Fruit fly (Drosophila melanogaster) whole organism, embryonic: ENCODE data around the gene CG32772.

ENCODE experiments used
- Atf-2 ChIP-seq: fragments of 200-800 bp; sonication (Bioruptor generic); optimal IDR thresholded peaks from 2 replicates; lab custom pipeline; 2016; ENCODE audit warnings: missing biosample characterization, missing genetic modification characterization
- Bdp1 ChIP-seq: fragments of 200-800 bp; sonication (Bioruptor generic); optimal IDR thresholded peaks from 3 replicates; lab custom pipeline; 2016; ENCODE audit warnings: missing biosample characterization, missing genetic modification characterization
- CG1024 ChIP-seq: fragments of 200-800 bp; sonication (Bioruptor generic); IDR thresholded peaks from 2 replicates; pipeline ENCODE4 v1.3.6; 2022; ENCODE audit warnings: missing biosample characterization, missing genetic modification characterization
- CG11696 ChIP-seq: fragments of 200-800 bp; sonication (Bioruptor generic); IDR thresholded peaks from 2 replicates; pipeline ENCODE4 v1.3.6; 2022; ENCODE audit warnings: missing biosample characterization, missing genetic modification characterization
- CG12236 ChIP-seq: fragments of 200-800 bp; sonication (Bioruptor generic); optimal IDR thresholded peaks from 2 replicates; lab custom pipeline; 2016; ENCODE audit warnings: missing biosample characterization, missing genetic modification characterization
- CG12744 ChIP-seq: fragments of 200-800 bp; sonication (Bioruptor generic); optimal IDR thresholded peaks from 2 replicates; lab custom pipeline; 2016; ENCODE audit warnings: missing biosample characterization, missing genetic modification characterization
- CG13624 ChIP-seq: fragments of 200-800 bp; sonication (Bioruptor generic); optimal IDR thresholded peaks from 2 replicates; lab custom pipeline; 2016; ENCODE audit warnings: missing biosample characterization, missing genetic modification characterization
- CG14667 ChIP-seq: fragments of 200-800 bp; sonication (Bioruptor generic); IDR thresholded peaks from 2 replicates; pipeline ENCODE4 v1.3.6; 2022; ENCODE audit warnings: missing biosample characterization, missing genetic modification characterization
- CG15696 ChIP-seq: fragments of 200-800 bp; sonication (Bioruptor generic); optimal IDR thresholded peaks from 2 replicates; lab custom pipeline; 2019; ENCODE audit warnings: missing biosample characterization, mild to moderate bottlenecking, missing genetic modification characterization, moderate library complexity
- CG18599 ChIP-seq: fragments of 200-800 bp; sonication (Bioruptor generic); optimal IDR thresholded peaks from 3 replicates; lab custom pipeline; 2017; ENCODE audit warnings: missing biosample characterization, missing genetic modification characterization, mild to moderate bottlenecking, moderate library complexity, missing genetic modification reagents
- CG2202 ChIP-seq: fragments of 200-800 bp; sonication (Bioruptor generic); optimal IDR thresholded peaks from 2 replicates; lab custom pipeline; 2018; ENCODE audit warnings: missing biosample characterization, mild to moderate bottlenecking, missing genetic modification characterization
- CG2875 ChIP-seq: fragments of 200-800 bp; sonication (Bioruptor generic); optimal IDR thresholded peaks from 2 replicates; lab custom pipeline; 2017; ENCODE audit warnings: missing biosample characterization, mild to moderate bottlenecking, missing genetic modification characterization, missing genetic modification reagents
- CG31365 ChIP-seq: fragments of 200-800 bp; sonication (Bioruptor generic); optimal IDR thresholded peaks from 2 replicates; lab custom pipeline; 2018; ENCODE audit warnings: missing biosample characterization, mild to moderate bottlenecking, missing genetic modification characterization
- CG3847 ChIP-seq: fragments of 200-800 bp; sonication (Bioruptor generic); IDR thresholded peaks from 2 replicates; pipeline ENCODE4 v1.3.6; 2022; ENCODE audit warnings: missing biosample characterization, missing genetic modification characterization
- CG4282 ChIP-seq: fragments of 200-800 bp; sonication (Bioruptor generic); optimal IDR thresholded peaks from 2 replicates; lab custom pipeline; 2016; ENCODE audit warnings: missing biosample characterization, missing genetic modification characterization
- CG6854 ChIP-seq: fragments of 200-800 bp; sonication (Bioruptor generic); optimal IDR thresholded peaks from 3 replicates; lab custom pipeline; 2017; ENCODE audit warnings: missing biosample characterization, mild to moderate bottlenecking, missing genetic modification characterization
- CG7839 ChIP-seq: fragments of 200-800 bp; sonication (Bioruptor generic); optimal IDR thresholded peaks from 3 replicates; lab custom pipeline; 2018; ENCODE audit warnings: missing biosample characterization, mild to moderate bottlenecking, missing genetic modification characterization, moderate library complexity
- CG9609 ChIP-seq: fragments of 200-800 bp; sonication (Bioruptor generic); optimal IDR thresholded peaks from 3 replicates; lab custom pipeline; 2016; ENCODE audit warnings: missing biosample characterization, missing genetic modification characterization
- Chrac-16 ChIP-seq: fragments of 200-800 bp; sonication (Bioruptor generic); optimal IDR thresholded peaks from 3 replicates; lab custom pipeline; 2016; ENCODE audit warnings: missing biosample characterization, missing genetic modification characterization
- CoRest ChIP-seq: fragments of 200-800 bp; sonication (Bioruptor generic); optimal IDR thresholded peaks from 3 replicates; lab custom pipeline; 2018; ENCODE audit warnings: missing biosample characterization, mild to moderate bottlenecking, missing genetic modification characterization, moderate library complexity
- D19A ChIP-seq: fragments of 200-800 bp; optimal IDR thresholded peaks from 3 replicates; lab custom pipeline; 2019; ENCODE audit warnings: missing biosample characterization, mild to moderate bottlenecking, missing genetic modification characterization, moderate library complexity
- Deaf1 ChIP-seq: fragments of 200-800 bp; optimal IDR thresholded peaks from 3 replicates; lab custom pipeline; 2019; ENCODE audit warnings: missing biosample characterization, mild to moderate bottlenecking, missing genetic modification characterization, moderate library complexity
- Doc2 ChIP-seq: fragments of 200-800 bp; sonication (Bioruptor generic); IDR thresholded peaks from 2 replicates; pipeline ENCODE4 v1.3.6; 2022; ENCODE audit warnings: missing biosample characterization, missing genetic modification characterization
- Gug ChIP-seq: fragments of 200-800 bp; sonication (Bioruptor generic); IDR thresholded peaks from 4 replicates; pipeline ENCODE4 v1.3.6; 2022; ENCODE audit warnings: missing biosample characterization, missing genetic modification characterization
- H2.0 ChIP-seq: fragments of 200-800 bp; sonication (Bioruptor generic); IDR thresholded peaks from 2 replicates; pipeline ENCODE4 v1.3.6; 2022; ENCODE audit warnings: missing biosample characterization, missing genetic modification characterization
- HLH3B ChIP-seq: fragments of 200-800 bp; sonication (Bioruptor generic); IDR thresholded peaks from 2 replicates; pipeline ENCODE4 v1.3.6; 2022; ENCODE audit warnings: missing biosample characterization, missing genetic modification characterization
- HLH54F ChIP-seq: fragments of 200-800 bp; sonication (Bioruptor generic); optimal IDR thresholded peaks from 3 replicates; lab custom pipeline; 2016; ENCODE audit warnings: missing biosample characterization, missing genetic modification characterization
- Hand ChIP-seq: fragments of 200-800 bp; sonication (Bioruptor generic); optimal IDR thresholded peaks from 2 replicates; lab custom pipeline; 2017; ENCODE audit warnings: mild to moderate bottlenecking, missing biosample characterization, missing genetic modification reagents, missing genetic modification characterization
- Hr3 ChIP-seq: fragments of 200-800 bp; sonication (Bioruptor generic); optimal IDR thresholded peaks from 3 replicates; lab custom pipeline; 2016; ENCODE audit warnings: missing biosample characterization, missing genetic modification characterization
- Lpt ChIP-seq: fragments of >200 bp; optimal IDR thresholded peaks from 2 replicates; lab custom pipeline; 2018; ENCODE audit warnings: missing biosample characterization, missing genetic modification characterization
- MESR4 ChIP-seq: fragments of 200-800 bp; sonication (Bioruptor generic); optimal IDR thresholded peaks from 2 replicates; lab custom pipeline; 2018; ENCODE audit warnings: missing biosample characterization, mild to moderate bottlenecking, missing genetic modification characterization, moderate library complexity
- Nf-YA ChIP-seq: fragments of 200-800 bp; sonication (Bioruptor generic); IDR thresholded peaks from 2 replicates; pipeline ENCODE4 v1.3.6; 2022; ENCODE audit warnings: missing biosample characterization, missing genetic modification characterization
- Rfx ChIP-seq: fragments of 200-800 bp; sonication (Bioruptor generic); IDR thresholded peaks from 2 replicates; pipeline ENCODE4 v1.3.6; 2022; ENCODE audit warnings: missing biosample characterization, missing genetic modification characterization
- aop ChIP-seq: fragments of 200-800 bp; sonication (Bioruptor generic); IDR thresholded peaks from 2 replicates; pipeline ENCODE4 v1.3.6; 2022; ENCODE audit warnings: missing biosample characterization, missing genetic modification characterization
- chif ChIP-seq, 2 experiments: fragments of 200-800 bp; sonication (Bioruptor generic); optimal IDR thresholded peaks; 3 replicates each; lab custom pipeline; 2016; ENCODE audit warnings: missing biosample characterization in 2 of 2, missing genetic modification characterization in 2 of 2
- croc ChIP-seq: fragments of 200-800 bp; sonication (Bioruptor generic); conservative IDR thresholded peaks from 3 replicates; pipeline ENCODE4 v1.3.6; 2022; ENCODE audit warnings: missing biosample characterization, missing genetic modification characterization
- disco-r ChIP-seq: fragments of 200-800 bp; sonication (Bioruptor generic); optimal IDR thresholded peaks from 2 replicates; lab custom pipeline; 2016; ENCODE audit warnings: missing biosample characterization, missing genetic modification characterization
- fd102C ChIP-seq: fragments of 200-800 bp; sonication (Bioruptor generic); optimal IDR thresholded peaks from 2 replicates; lab custom pipeline; 2018; ENCODE audit warnings: missing biosample characterization, mild to moderate bottlenecking, missing genetic modification characterization, moderate library complexity
- fu2 ChIP-seq: fragments of 200-800 bp; sonication (Bioruptor generic); optimal IDR thresholded peaks from 2 replicates; lab custom pipeline; 2016; ENCODE audit warnings: missing biosample characterization, missing genetic modification characterization
- gt ChIP-seq: fragments of 200-800 bp; sonication (Bioruptor generic); IDR thresholded peaks from 2 replicates; pipeline ENCODE4 v1.3.6; 2022; ENCODE audit warnings: missing biosample characterization, missing genetic modification characterization
- kni ChIP-seq: fragments of 200-800 bp; sonication (Bioruptor generic); optimal IDR thresholded peaks from 3 replicates; lab custom pipeline; 2017; ENCODE audit warnings: mild to moderate bottlenecking, missing biosample characterization, missing genetic modification reagents, missing genetic modification characterization
- knrl ChIP-seq: fragments of 200-800 bp; sonication (Bioruptor generic); IDR thresholded peaks from 3 replicates; pipeline ENCODE4 v1.3.6; 2022; ENCODE audit warnings: missing biosample characterization, missing genetic modification characterization; ENCODE audit not compliant: partially characterized antibody
- mam ChIP-seq: fragments of 200-800 bp; sonication (Bioruptor generic); optimal IDR thresholded peaks from 3 replicates; lab custom pipeline; 2016; ENCODE audit warnings: missing biosample characterization, missing genetic modification characterization
- nerfin-1 ChIP-seq: fragments of 200-800 bp; sonication (Bioruptor generic); optimal IDR thresholded peaks from 3 replicates; lab custom pipeline; 2019; ENCODE audit warnings: missing biosample characterization, mild to moderate bottlenecking, missing genetic modification characterization, moderate library complexity
- org-1 ChIP-seq: fragments of 200-800 bp; sonication (Bioruptor generic); optimal IDR thresholded peaks from 2 replicates; lab custom pipeline; 2017; ENCODE audit warnings: missing biosample characterization, missing genetic modification characterization
- pzg ChIP-seq: fragments of 200-800 bp; sonication (Bioruptor generic); optimal IDR thresholded peaks from 3 replicates; lab custom pipeline; 2018; ENCODE audit warnings: missing biosample characterization, mild to moderate bottlenecking, missing genetic modification characterization, moderate library complexity
- row ChIP-seq: fragments of 200-800 bp; sonication (Bioruptor generic); IDR thresholded peaks from 3 replicates; pipeline ENCODE4 v1.3.6; 2022; ENCODE audit warnings: missing biosample characterization, missing genetic modification characterization
- shn ChIP-seq: fragments of 200-800 bp; sonication (Bioruptor generic); optimal IDR thresholded peaks from 3 replicates; lab custom pipeline; 2016; ENCODE audit warnings: missing biosample characterization, missing genetic modification characterization
- sug ChIP-seq: fragments of 200-800 bp; optimal IDR thresholded peaks from 2 replicates; lab custom pipeline; 2019; ENCODE audit warnings: missing biosample characterization, mild to moderate bottlenecking, missing genetic modification characterization, moderate library complexity
- zf30C ChIP-seq: fragments of 200-800 bp; sonication (Bioruptor generic); optimal IDR thresholded peaks from 3 replicates; lab custom pipeline; 2018; ENCODE audit warnings: missing biosample characterization, mild to moderate bottlenecking, missing genetic modification characterization

The CG32772 gene

dm6 chrX:4939788-4940441 is 31.0 kb downstream of the CG32772 start (continued):
- peak; percentile 98 for TF ChIP-seq org-1
- TF ChIP-seq knrl (GFP tag; lab: Robert Waterston, UW), result no peak
- peak; percentile 83 for TF ChIP-seq CG31365 (tag; lab: Kevin White, UChicago)
- peak; percentile 93 for TF ChIP-seq CG9609 (GFP tag; lab: Kevin White, UChicago)
- peak; percentile 88 for TF ChIP-seq HLH54F (GFP tag; lab: Kevin White, UChicago)
- peak; percentile 98 for TF ChIP-seq CG15696 (tag; lab: Kevin White, UChicago)
- peak; percentile 96 for TF ChIP-seq Chrac-16 (GFP tag; lab: Kevin White, UChicago)
- TF ChIP-seq Hr3 (GFP tag; lab: Kevin White, UChicago), result peak; percentile 95
- peak; percentile 85 for TF ChIP-seq CG11696 (GFP tag; lab: Robert Waterston, UW)
- peak; percentile 79 for TF ChIP-seq Doc2 (GFP tag; lab: Robert Waterston, UW)
- peak; percentile 56 for TF ChIP-seq Deaf1 (tag; lab: Kevin White, UChicago)
- peak; percentile 86 for TF ChIP-seq CG18599 (GFP tag; lab: Kevin White, UChicago)
- TF ChIP-seq row, result peak; percentile 94
- TF ChIP-seq CG2875 (GFP tag; lab: Kevin White, UChicago), result peak; percentile 95
- peak; percentile 94 for TF ChIP-seq CG14667 (GFP tag; lab: Robert Waterston, UW)
- TF ChIP-seq sug, result peak; percentile 84
- peak; percentile 86 for TF ChIP-seq CG13624 (GFP tag; lab: Kevin White, UChicago)
- peak; percentile 94 for TF ChIP-seq Nf-YA (GFP tag; lab: Robert Waterston, UW)
- peak; percentile 93 for TF ChIP-seq nerfin-1
- TF ChIP-seq kni (GFP tag; lab: Kevin White, UChicago), result peak; percentile 95
- peak; percentile 95 for TF ChIP-seq CoRest (tag; lab: Kevin White, UChicago)
- peak; percentile 96 for TF ChIP-seq CG7839 (tag; lab: Kevin White, UChicago)
- TF ChIP-seq CG6854 (GFP tag; lab: Kevin White, UChicago), result peak; percentile 68
- TF ChIP-seq fd102C (GFP tag; lab: Kevin White, UChicago), result peak; percentile 92
- TF ChIP-seq D19A (tag; lab: Kevin White, UChicago), result peak; percentile 90
- TF ChIP-seq mam (GFP tag; lab: Kevin White, UChicago), result peak; percentile 90
- peak; percentile 85 for TF ChIP-seq Bdp1 (GFP tag; lab: Kevin White, UChicago)
- peak; percentile 91 to 98 for TF ChIP-seq chif (GFP tag; optimal IDR thresholded peaks at IDR 0.05; lab: Kevin White, UChicago)
- peak; percentile 94 for TF ChIP-seq Atf-2 (GFP tag; lab: Kevin White, UChicago)
- peak; percentile 5 for TF ChIP-seq pzg
- peak; percentile 96 for TF ChIP-seq H2.0 (GFP tag; lab: Robert Waterston, UW)
- TF ChIP-seq HLH3B, result peak; percentile 97
- TF ChIP-seq Lpt, result no peak
- peak; percentile 63 for TF ChIP-seq CG4282 (GFP tag; lab: Kevin White, UChicago)
- peak; percentile 47 for TF ChIP-seq MESR4 (GFP tag; lab: Kevin White, UChicago)
- TF ChIP-seq CG1024, result peak; percentile 94
- peak; percentile 80 for TF ChIP-seq fu2
- TF ChIP-seq disco-r, result peak; percentile 81
- peak; percentile 97 for TF ChIP-seq Gug (GFP tag; lab: Robert Waterston, UW)
- TF ChIP-seq Rfx (GFP tag; lab: Robert Waterston, UW), result peak; percentile 92
- peak; percentile 92 for TF ChIP-seq CG12236 (GFP tag; lab: Kevin White, UChicago)
- TF ChIP-seq shn, result peak; percentile 87
- peak; percentile 94 for TF ChIP-seq aop (GFP tag; lab: Robert Waterston, UW)
- TF ChIP-seq croc, result peak; percentile 95
- peak; percentile 95 for TF ChIP-seq gt (GFP tag; lab: Robert Waterston, UW)
- TF ChIP-seq zf30C (GFP tag; lab: Kevin White, UChicago), result peak; percentile 35
- TF ChIP-seq CG2202, result peak; percentile 88
- TF ChIP-seq Hand (GFP tag; lab: Kevin White, UChicago), result peak; percentile 43
- peak; percentile 87 for TF ChIP-seq CG3847
- TF ChIP-seq CG12744 (GFP tag; lab: Kevin White, UChicago), result peak; percentile 86
